Worm (Caenorhabditis elegans) whole organism, mixed stage, embryonic: ENCODE measurements around the gene ZK402.5.

ENCODE experiments used
- M03D4.4 ChIP-seq: sonication (generic microtip); optimal IDR thresholded peaks from 2 replicates; lab custom pipeline; 2017; ENCODE audit warnings: mild to moderate bottlenecking, missing genetic modification characterization, missing compliant biosample characterization
- bed-3 ChIP-seq: fragments of 200-800 bp; sonication (Bioruptor generic); optimal IDR thresholded peaks from 3 replicates; lab custom pipeline; 2018; ENCODE audit warnings: mild to moderate bottlenecking, missing genetic modification characterization, moderate library complexity, missing compliant biosample characterization
- blmp-1 ChIP-seq: fragments of 150-350 bp; optimal IDR thresholded peaks from 2 replicates; lab custom pipeline; 2014; ENCODE audit warnings: missing biosample characterization, missing genetic modification characterization
- ceh-39 ChIP-seq: fragments of 150-350 bp; optimal IDR thresholded peaks from 2 replicates; lab custom pipeline; 2014; ENCODE audit warnings: missing biosample characterization, missing genetic modification characterization
- ceh-43 ChIP-seq: fragments of 200-800 bp; sonication (Bioruptor generic); optimal IDR thresholded peaks from 2 replicates; lab custom pipeline; 2018; ENCODE audit warnings: mild to moderate bottlenecking, missing genetic modification characterization, moderate library complexity, missing compliant biosample characterization
- ceh-83 ChIP-seq: fragments of 200-800 bp; sonication (Bioruptor generic); optimal IDR thresholded peaks from 2 replicates; lab custom pipeline; 2018; ENCODE audit warnings: mild to moderate bottlenecking, missing genetic modification characterization, missing compliant biosample characterization
- ces-1 ChIP-seq: fragments of 150-350 bp; optimal IDR thresholded peaks from 2 replicates; lab custom pipeline; 2014; ENCODE audit warnings: missing biosample characterization, missing genetic modification reagents, missing genetic modification characterization
- cnd-1 ChIP-seq: fragments of 200-800 bp; sonication (Bioruptor generic); optimal IDR thresholded peaks from 2 replicates; lab custom pipeline; 2018; ENCODE audit warnings: mild to moderate bottlenecking, missing genetic modification characterization, missing compliant biosample characterization
- drap-1 ChIP-seq: fragments of 200-800 bp; sonication (Bioruptor generic); optimal IDR thresholded peaks from 3 replicates; lab custom pipeline; 2018; ENCODE audit warnings: mild to moderate bottlenecking, missing genetic modification characterization, missing compliant biosample characterization
- elt-1 ChIP-seq: sonication (generic microtip); optimal IDR thresholded peaks from 2 replicates; lab custom pipeline; 2017; ENCODE audit warnings: missing genetic modification characterization, mild to moderate bottlenecking, missing compliant biosample characterization, antibody characterized with exemption, moderate library complexity, borderline replicate concordance; ENCODE audit not compliant: insufficient read depth
- elt-3 ChIP-seq: fragments of 150-350 bp; optimal IDR thresholded peaks from 2 replicates; lab custom pipeline; 2014; ENCODE audit warnings: missing biosample characterization, missing genetic modification characterization
- flh-1 ChIP-seq: fragments of 200-800 bp; sonication (Bioruptor generic); optimal IDR thresholded peaks from 2 replicates; lab custom pipeline; 2018; ENCODE audit warnings: mild to moderate bottlenecking, missing genetic modification characterization, moderate library complexity, missing compliant biosample characterization
- ham-2 ChIP-seq: fragments of 200-800 bp; sonication (Bioruptor generic); optimal IDR thresholded peaks from 2 replicates; lab custom pipeline; 2018; ENCODE audit warnings: mild to moderate bottlenecking, missing genetic modification characterization, missing compliant biosample characterization
- hlh-1 ChIP-seq: fragments of 150-350 bp; optimal IDR thresholded peaks from 2 replicates; lab custom pipeline; 2014; ENCODE audit warnings: missing biosample characterization, missing genetic modification reagents, missing genetic modification characterization
- lin-13 ChIP-seq: fragments of 150-350 bp; optimal IDR thresholded peaks from 2 replicates; lab custom pipeline; 2014; ENCODE audit warnings: missing biosample characterization, missing genetic modification characterization
- lin-32 ChIP-seq: fragments of 200-800 bp; sonication (Bioruptor generic); optimal IDR thresholded peaks from 2 replicates; lab custom pipeline; 2018; ENCODE audit warnings: mild to moderate bottlenecking, missing genetic modification characterization, missing compliant biosample characterization
- lsy-2 ChIP-seq: fragments of 150-350 bp; optimal IDR thresholded peaks from 2 replicates; lab custom pipeline; 2014; ENCODE audit warnings: missing biosample characterization, missing genetic modification characterization
- mab-5 ChIP-seq: fragments of 150-350 bp; optimal IDR thresholded peaks from 2 replicates; lab custom pipeline; 2014; ENCODE audit warnings: missing biosample characterization, missing genetic modification characterization
- mep-1 ChIP-seq: fragments of 150-350 bp; optimal IDR thresholded peaks from 2 replicates; lab custom pipeline; 2017; ENCODE audit warnings: missing biosample characterization, missing genetic modification reagents, missing genetic modification characterization, inconsistent platforms
- mls-2 ChIP-seq: sonication (generic microtip); optimal IDR thresholded peaks from 2 replicates; lab custom pipeline; 2016; ENCODE audit warnings: mild to moderate bottlenecking, missing genetic modification characterization, moderate library complexity, missing compliant biosample characterization
- nhr-12 ChIP-seq: fragments of 150-350 bp; optimal IDR thresholded peaks from 2 replicates; lab custom pipeline; 2014; ENCODE audit warnings: missing biosample characterization, missing genetic modification characterization
- nhr-2 ChIP-seq: fragments of 150-350 bp; optimal IDR thresholded peaks from 2 replicates; lab custom pipeline; 2014; ENCODE audit warnings: missing biosample characterization, missing genetic modification characterization
- nhr-237 ChIP-seq: fragments of 150-350 bp; optimal IDR thresholded peaks from 2 replicates; lab custom pipeline; 2014; ENCODE audit warnings: missing biosample characterization, missing genetic modification characterization
- nhr-28 ChIP-seq: fragments of 150-350 bp; optimal IDR thresholded peaks from 2 replicates; lab custom pipeline; 2014; ENCODE audit warnings: missing biosample characterization, missing genetic modification characterization
- nhr-76 ChIP-seq: sonication (generic microtip); optimal IDR thresholded peaks from 2 replicates; lab custom pipeline; 2017; ENCODE audit warnings: missing biosample characterization, missing genetic modification characterization
- pha-4 ChIP-seq: fragments of 150-350 bp; optimal IDR thresholded peaks from 2 replicates; lab custom pipeline; 2018; ENCODE audit warnings: missing biosample characterization, missing genetic modification reagents, missing genetic modification characterization
- sem-2 ChIP-seq: fragments of 200-800 bp; sonication (Bioruptor generic); optimal IDR thresholded peaks from 2 replicates; lab custom pipeline; 2018; ENCODE audit warnings: mild to moderate bottlenecking, missing genetic modification characterization, missing compliant biosample characterization
- snpc-4 ChIP-seq: fragments of 150-350 bp; optimal IDR thresholded peaks from 2 replicates; lab custom pipeline; 2014; ENCODE audit warnings: missing biosample characterization, missing genetic modification characterization
- sptf-1 ChIP-seq: sonication (generic microtip); optimal IDR thresholded peaks from 2 replicates; lab custom pipeline; 2017; ENCODE audit warnings: mild to moderate bottlenecking, missing genetic modification characterization, moderate library complexity, missing compliant biosample characterization
- tbx-8 ChIP-seq: fragments of 200-800 bp; sonication (Bioruptor generic); optimal IDR thresholded peaks from 2 replicates; lab custom pipeline; 2018; ENCODE audit warnings: mild to moderate bottlenecking, missing genetic modification characterization, moderate library complexity, missing compliant biosample characterization
- unc-120 ChIP-seq: sonication (generic microtip); optimal IDR thresholded peaks from 2 replicates; lab custom pipeline; 2017; ENCODE audit warnings: missing genetic modification characterization, missing compliant biosample characterization; ENCODE audit not compliant: poor library complexity, severe bottlenecking
- unc-39 ChIP-seq: fragments of 150-350 bp; optimal IDR thresholded peaks from 2 replicates; lab custom pipeline; 2014; ENCODE audit warnings: missing biosample characterization, missing genetic modification characterization
- unc-62 ChIP-seq: fragments of 150-350 bp; optimal IDR thresholded peaks from 2 replicates; lab custom pipeline; 2014; ENCODE audit warnings: missing biosample characterization, missing genetic modification reagents, missing genetic modification characterization
- zip-8 ChIP-seq: fragments of 150-350 bp; optimal IDR thresholded peaks from 2 replicates; lab custom pipeline; 2014; ENCODE audit warnings: missing biosample characterization, missing genetic modification characterization
- ztf-11 ChIP-seq: fragments of 150-350 bp; optimal IDR thresholded peaks from 2 replicates; lab custom pipeline; 2014; ENCODE audit warnings: missing biosample characterization, missing genetic modification characterization

The ZK402.5 gene

DNA sequence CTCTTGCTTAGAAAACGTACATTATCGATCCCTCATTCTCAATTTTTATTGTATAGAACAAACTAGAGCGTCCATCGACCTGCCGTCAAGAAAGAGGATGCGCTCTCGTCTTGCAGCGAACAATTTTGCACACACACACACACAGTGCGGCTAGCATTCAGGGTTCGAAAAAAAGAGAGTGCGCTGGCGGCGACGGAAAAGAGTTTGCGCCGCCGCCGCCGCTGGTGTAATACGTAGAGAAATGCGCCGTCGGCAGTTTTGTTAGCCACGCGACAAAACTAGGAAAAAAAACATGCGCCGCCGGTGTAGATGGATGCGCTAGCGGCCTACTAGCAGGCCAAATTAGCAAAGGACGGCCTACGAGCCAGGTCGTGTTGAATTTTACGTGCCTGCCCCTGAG, 17.6 kb downstream of the ZK402.5 start:
- no peak for TF ChIP-seq mab-5
- no peak for TF ChIP-seq zip-8 (tag; lab: Kevin White, UChicago)
- no peak for TF ChIP-seq hlh-1 (tag; lab: Kevin White, UChicago)
- no peak for TF ChIP-seq ceh-43
- TF ChIP-seq nhr-2 (tag; lab: Kevin White, UChicago): no peak
- no peak for TF ChIP-seq mep-1 (tag; lab: Kevin White, UChicago)
- TF ChIP-seq nhr-237 (tag; lab: Kevin White, UChicago): no peak
- TF ChIP-seq unc-120 (tag; lab: Kevin White, UChicago): no peak
- no peak for TF ChIP-seq mls-2
- no peak for TF ChIP-seq drap-1 (GFP tag; lab: Kevin White, UChicago)
- no peak for TF ChIP-seq elt-1
- TF ChIP-seq nhr-76 (tag; lab: Kevin White, UChicago): no peak
- no peak for TF ChIP-seq lsy-2 (tag; lab: Kevin White, UChicago)
- TF ChIP-seq tbx-8 (GFP tag; lab: Kevin White, UChicago): no peak

DNA sequence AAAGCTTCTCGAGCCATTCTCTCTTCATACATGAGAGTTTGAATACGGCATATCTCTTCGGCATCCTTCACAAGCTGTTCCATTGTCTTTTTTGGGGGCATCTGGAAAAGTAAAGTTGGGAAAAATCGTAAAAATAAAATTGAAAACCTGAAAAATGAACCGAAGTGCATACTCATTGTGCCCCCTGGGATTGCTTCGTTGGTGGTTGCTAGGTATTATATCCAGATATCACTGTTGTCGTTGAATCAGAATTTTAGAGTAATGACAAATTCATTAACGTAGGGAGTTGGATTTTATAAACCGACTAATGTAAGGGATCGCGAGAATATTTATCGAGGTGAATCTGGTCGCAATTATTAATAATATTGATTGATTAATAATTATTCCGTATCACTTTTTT, 19.6 kb downstream of the ZK402.5 start, which contains the start of gene F56C3.10:
Gene F56C3.10, minus strand, starts transcription at position 101 of the 400 bp plus-strand sequence.
- TF ChIP-seq ceh-83 (GFP tag; lab: Kevin White, UChicago) (no peak), lsy-2 (tag; lab: Kevin White, UChicago) (no peak), unc-39 (tag; lab: Kevin White, UChicago) (no peak), ceh-39 (tag; lab: Kevin White, UChicago) (no peak), blmp-1 (tag; lab: Kevin White, UChicago) (no peak), unc-120 (tag; lab: Kevin White, UChicago) (no peak), lin-32 (GFP tag; lab: Kevin White, UChicago) (no peak), tbx-8 (GFP tag; lab: Kevin White, UChicago) (no peak), drap-1 (GFP tag; lab: Kevin White, UChicago) (no peak), ces-1 (GFP tag; lab: Kevin White, UChicago) (no peak)
- TF ChIP-seq, all 35 proteins: peak for 0

DNA sequence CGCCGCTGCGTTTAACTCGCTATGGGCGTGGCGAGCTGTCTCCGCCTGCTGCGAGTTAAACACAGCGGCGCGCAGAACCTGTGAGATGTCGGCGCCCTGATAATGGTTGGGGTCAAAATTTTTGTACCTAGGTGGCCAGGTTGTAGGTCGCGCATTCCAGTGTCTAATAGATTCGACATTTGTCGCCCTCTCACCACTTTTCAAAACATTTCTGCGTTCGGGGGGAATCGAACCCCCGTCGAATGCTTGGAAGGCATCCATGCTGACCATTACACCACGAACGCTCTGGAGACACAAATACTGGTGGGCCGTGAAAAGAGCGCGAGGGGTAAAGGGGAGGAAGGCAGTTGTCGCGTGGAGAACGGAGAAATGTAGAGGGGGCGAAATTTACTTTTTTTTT, 21.8 kb downstream of the ZK402.5 start:
- TF ChIP-seq sem-2 (peak; percentile 81), lin-32 (GFP tag; lab: Kevin White, UChicago) (peak; percentile 89), mep-1 (tag; lab: Kevin White, UChicago) (no peak), flh-1 (GFP tag; lab: Kevin White, UChicago) (peak; percentile 75), pha-4 (tag; lab: Kevin White, UChicago) (peak; percentile 36), zip-8 (tag; lab: Kevin White, UChicago) (no peak), ceh-39 (tag; lab: Kevin White, UChicago) (peak; percentile 4), M03D4.4 (tag; lab: Kevin White, UChicago) (peak; percentile 85), mab-5 (no peak), nhr-12 (tag; lab: Kevin White, UChicago) (no peak), cnd-1 (tag; lab: Kevin White, UChicago) (peak; percentile 92), elt-1 (no peak), hlh-1 (tag; lab: Kevin White, UChicago) (peak; percentile 55), lsy-2 (tag; lab: Kevin White, UChicago) (peak; percentile 6), nhr-76 (tag; lab: Kevin White, UChicago) (peak; percentile 42), unc-120 (tag; lab: Kevin White, UChicago) (peak; percentile 85), snpc-4 (tag; lab: Kevin White, UChicago) (no peak), lin-13 (tag; lab: Kevin White, UChicago) (peak; percentile 14), ham-2 (GFP tag; lab: Kevin White, UChicago) (peak; percentile 80), drap-1 (GFP tag; lab: Kevin White, UChicago) (peak; percentile 94), tbx-8 (GFP tag; lab: Kevin White, UChicago) (peak; percentile 67), bed-3 (GFP tag; lab: Kevin White, UChicago) (peak; percentile 78), ces-1 (GFP tag; lab: Kevin White, UChicago) (no peak), mls-2 (peak; percentile 92), ceh-43 (peak; percentile 80), nhr-237 (tag; lab: Kevin White, UChicago) (peak; percentile 26), nhr-2 (tag; lab: Kevin White, UChicago) (no peak), sptf-1 (peak; percentile 94), unc-39 (tag; lab: Kevin White, UChicago) (peak; percentile 14), ztf-11 (peak; percentile 14), unc-62 (GFP tag; lab: Kevin White, UChicago) (peak; percentile 48), nhr-28 (tag; lab: Kevin White, UChicago) (no peak), elt-3 (tag; lab: Kevin White, UChicago) (peak; percentile 24), ceh-83 (GFP tag; lab: Kevin White, UChicago) (peak; percentile 89), blmp-1 (tag; lab: Kevin White, UChicago) (no peak)
